Fruit fly (Drosophila melanogaster) whole organism, embryonic: ENCODE data around the gene hfw.

Experiments
- BEAF-32 ChIP-seq: fragments of 200-800 bp; sonication (Bioruptor generic); optimal IDR thresholded peaks from 3 replicates; lab custom pipeline; 2017; ENCODE audit warnings: missing biosample characterization, missing genetic modification characterization, mild to moderate bottlenecking, moderate library complexity, missing genetic modification reagents
- Blimp-1 ChIP-seq: fragments of 200-800 bp; sonication (Bioruptor generic); optimal IDR thresholded peaks from 3 replicates; lab custom pipeline; 2018; ENCODE audit warnings: missing biosample characterization, missing genetic modification characterization, mild to moderate bottlenecking, moderate library complexity, missing genetic modification reagents
- CG10366 ChIP-seq: fragments of 200-800 bp; sonication (Bioruptor generic); IDR thresholded peaks from 2 replicates; pipeline ENCODE4 v1.3.6; 2022; ENCODE audit warnings: missing biosample characterization, missing genetic modification characterization
- CG10979 ChIP-seq: fragments of 200-800 bp; sonication (Bioruptor generic); optimal IDR thresholded peaks from 2 replicates; lab custom pipeline; 2018; ENCODE audit warnings: missing biosample characterization, mild to moderate bottlenecking, missing genetic modification characterization, moderate library complexity
- CG13424 ChIP-seq: fragments of 200-800 bp; sonication (Bioruptor generic); optimal IDR thresholded peaks from 2 replicates; lab custom pipeline; 2019; ENCODE audit warnings: missing biosample characterization, mild to moderate bottlenecking, missing genetic modification characterization, moderate library complexity
- CG13894 ChIP-seq: fragments of 200-800 bp; sonication (Bioruptor generic); optimal IDR thresholded peaks from 3 replicates; lab custom pipeline; 2018; ENCODE audit warnings: missing biosample characterization, mild to moderate bottlenecking, missing genetic modification characterization, moderate library complexity
- CG15073 ChIP-seq: fragments of 200-800 bp; sonication (Bioruptor generic); optimal IDR thresholded peaks from 2 replicates; lab custom pipeline; 2016; ENCODE audit warnings: missing biosample characterization, missing genetic modification characterization
- CG15269 ChIP-seq: fragments of 200-800 bp; sonication (Bioruptor generic); optimal IDR thresholded peaks from 2 replicates; lab custom pipeline; 2018; ENCODE audit warnings: missing biosample characterization, mild to moderate bottlenecking, missing genetic modification characterization, moderate library complexity
- CG15514 ChIP-seq: fragments of 200-800 bp; sonication (Bioruptor generic); optimal IDR thresholded peaks from 3 replicates; lab custom pipeline; 2017; ENCODE audit warnings: missing biosample characterization, missing genetic modification characterization, mild to moderate bottlenecking, moderate library complexity, missing genetic modification reagents
- CG16815 ChIP-seq: fragments of 200-800 bp; sonication (Bioruptor generic); optimal IDR thresholded peaks from 3 replicates; lab custom pipeline; 2017; ENCODE audit warnings: missing biosample characterization, mild to moderate bottlenecking, missing genetic modification characterization
- CG17568 ChIP-seq: fragments of 200-800 bp; sonication (Bioruptor generic); optimal IDR thresholded peaks from 2 replicates; lab custom pipeline; 2018; ENCODE audit warnings: missing biosample characterization, mild to moderate bottlenecking, missing genetic modification characterization, moderate library complexity
- CG2129 ChIP-seq: fragments of 200-800 bp; sonication (Bioruptor generic); IDR thresholded peaks from 2 replicates; pipeline ENCODE4 v1.3.6; 2022; ENCODE audit warnings: missing biosample characterization, missing genetic modification characterization; ENCODE audit not compliant: partially characterized antibody
- CG34224 ChIP-seq: fragments of 200-800 bp; sonication (Bioruptor generic); IDR thresholded peaks from 3 replicates; pipeline ENCODE4 v1.3.6; 2022; ENCODE audit warnings: missing biosample characterization, missing genetic modification characterization; ENCODE audit not compliant: partially characterized antibody
- CG34422 ChIP-seq: fragments of 200-800 bp; sonication (Bioruptor generic); IDR thresholded peaks from 3 replicates; pipeline ENCODE4 v1.3.6; 2022; ENCODE audit warnings: missing biosample characterization, missing genetic modification characterization
- CG4404 ChIP-seq: fragments of 200-800 bp; sonication (Bioruptor generic); IDR thresholded peaks from 2 replicates; pipeline ENCODE4 v1.3.6; 2022; ENCODE audit warnings: missing biosample characterization, missing genetic modification characterization
- CG4730 ChIP-seq: fragments of 200-800 bp; sonication (Bioruptor generic); IDR thresholded peaks from 2 replicates; pipeline ENCODE4 v1.3.6; 2022; ENCODE audit warnings: missing biosample characterization, missing genetic modification characterization
- CG4854 ChIP-seq: fragments of 200-800 bp; sonication (Bioruptor generic); optimal IDR thresholded peaks from 2 replicates; lab custom pipeline; 2016; ENCODE audit warnings: missing biosample characterization, missing genetic modification characterization, inconsistent platforms
- CG6683 ChIP-seq: fragments of 200-800 bp; sonication (Bioruptor generic); optimal IDR thresholded peaks from 2 replicates; lab custom pipeline; 2017; ENCODE audit warnings: missing biosample characterization, mild to moderate bottlenecking, missing genetic modification characterization, missing genetic modification reagents
- CG6689 ChIP-seq: fragments of 200-800 bp; sonication (Bioruptor generic); IDR thresholded peaks from 2 replicates; pipeline ENCODE4 v1.3.6; 2022; ENCODE audit warnings: missing biosample characterization, missing genetic modification characterization
- CG8089 ChIP-seq: fragments of 200-800 bp; sonication (Bioruptor generic); optimal IDR thresholded peaks from 3 replicates; lab custom pipeline; 2016; ENCODE audit warnings: missing biosample characterization, missing genetic modification characterization
- CG9215 ChIP-seq: fragments of 200-800 bp; sonication (Bioruptor generic); IDR thresholded peaks from 2 replicates; pipeline ENCODE4 v1.3.6; 2022; ENCODE audit warnings: missing biosample characterization, missing genetic modification characterization
- D19B ChIP-seq: fragments of 200-800 bp; sonication (Bioruptor generic); optimal IDR thresholded peaks from 2 replicates; lab custom pipeline; 2017; ENCODE audit warnings: missing biosample characterization, mild to moderate bottlenecking, missing genetic modification characterization
- Dek ChIP-seq: fragments of 200-800 bp; sonication (Bioruptor generic); optimal IDR thresholded peaks from 3 replicates; lab custom pipeline; 2019; ENCODE audit warnings: missing biosample characterization, mild to moderate bottlenecking, missing genetic modification characterization, moderate library complexity
- Dll ChIP-seq: fragments of 200-800 bp; sonication (Bioruptor generic); IDR thresholded peaks from 4 replicates; pipeline ENCODE4 v1.3.6; 2022; ENCODE audit warnings: missing biosample characterization, missing genetic modification characterization; ENCODE audit not compliant: partially characterized antibody
- Dref ChIP-seq: fragments of 200-800 bp; sonication (Bioruptor generic); IDR thresholded peaks from 2 replicates; pipeline ENCODE4 v1.3.6; 2022; ENCODE audit warnings: missing biosample characterization, missing genetic modification characterization
- Hmr ChIP-seq: fragments of 200-800 bp; sonication (Bioruptor generic); optimal IDR thresholded peaks from 3 replicates; lab custom pipeline; 2017; ENCODE audit warnings: mild to moderate bottlenecking, missing biosample characterization, missing genetic modification reagents, missing genetic modification characterization
- Lim3 ChIP-seq: fragments of 200-800 bp; sonication (Bioruptor generic); IDR thresholded peaks from 2 replicates; pipeline ENCODE4 v1.3.6; 2022; ENCODE audit warnings: missing biosample characterization, missing genetic modification characterization
- Lpt ChIP-seq: fragments of >200 bp; optimal IDR thresholded peaks from 2 replicates; lab custom pipeline; 2018; ENCODE audit warnings: missing biosample characterization, missing genetic modification characterization
- Med ChIP-seq: fragments of 200-800 bp; sonication (Bioruptor generic); peaks from one replicate; lab custom pipeline; 2016; ENCODE audit warnings: missing biosample characterization, missing genetic modification characterization, mild to moderate bottlenecking, inconsistent platforms, moderate library complexity
- Nf-YB ChIP-seq: fragments of 200-800 bp; sonication (Bioruptor generic); optimal IDR thresholded peaks from 3 replicates; lab custom pipeline; 2019; ENCODE audit warnings: missing biosample characterization, mild to moderate bottlenecking, missing genetic modification characterization, moderate library complexity
- Opbp ChIP-seq: fragments of 200-800 bp; sonication (Bioruptor generic); IDR thresholded peaks from 3 replicates; pipeline ENCODE4 v1.3.6; 2022; ENCODE audit warnings: missing biosample characterization, missing genetic modification characterization; ENCODE audit not compliant: partially characterized antibody
- Tbp ChIP-seq: fragments of >200 bp; optimal IDR thresholded peaks from 2 replicates; lab custom pipeline; 2018; ENCODE audit warnings: missing biosample characterization, missing genetic modification characterization
- YL-1 ChIP-seq: fragments of 200-800 bp; sonication (Bioruptor generic); optimal IDR thresholded peaks from 3 replicates; lab custom pipeline; 2017; ENCODE audit warnings: missing biosample characterization, mild to moderate bottlenecking, missing genetic modification characterization
- amos ChIP-seq: fragments of 200-800 bp; sonication (Bioruptor generic); IDR thresholded peaks from 2 replicates; pipeline ENCODE4 v1.3.6; 2022; ENCODE audit warnings: missing biosample characterization, missing genetic modification characterization; ENCODE audit not compliant: partially characterized antibody
- ap ChIP-seq: fragments of 200-800 bp; sonication (Bioruptor generic); IDR thresholded peaks from 2 replicates; pipeline ENCODE4 v1.3.6; 2022; ENCODE audit warnings: missing biosample characterization, missing genetic modification characterization
- bab2 ChIP-seq: fragments of 200-800 bp; sonication (Bioruptor generic); optimal IDR thresholded peaks from 2 replicates; lab custom pipeline; 2016; ENCODE audit warnings: missing biosample characterization, missing genetic modification characterization
- cad ChIP-seq: fragments of >200 bp; optimal IDR thresholded peaks from 2 replicates; lab custom pipeline; 2017; ENCODE audit warnings: missing biosample characterization, missing genetic modification characterization
- ci ChIP-seq: fragments of 200-800 bp; sonication (Bioruptor generic); IDR thresholded peaks from 3 replicates; pipeline ENCODE4 v1.3.6; 2022; ENCODE audit warnings: missing biosample characterization, missing genetic modification characterization
- kah ChIP-seq: fragments of 200-800 bp; sonication (Bioruptor generic); optimal IDR thresholded peaks from 2 replicates; lab custom pipeline; 2018; ENCODE audit warnings: missing biosample characterization, mild to moderate bottlenecking, missing genetic modification characterization
- mam ChIP-seq: fragments of 200-800 bp; sonication (Bioruptor generic); optimal IDR thresholded peaks from 3 replicates; lab custom pipeline; 2016; ENCODE audit warnings: missing biosample characterization, missing genetic modification characterization
- mld ChIP-seq: fragments of 200-800 bp; sonication (Bioruptor generic); IDR thresholded peaks from 3 replicates; pipeline ENCODE4 v1.3.6; 2022; ENCODE audit warnings: missing biosample characterization, missing genetic modification characterization; ENCODE audit not compliant: partially characterized antibody
- pan ChIP-seq, 4 experiments: fragments of >200 bp in 3 of 4; fragments of 200-800 bp in 1 of 4; sonication (Bioruptor generic) in 1 of 4; optimal IDR thresholded peaks in 3 of 4; IDR thresholded peaks in 1 of 4; 2 replicates each; pipeline versions ENCODE4 v1.3.6 to Lab custom; 2017 to 2022; ENCODE audit warnings: missing biosample characterization in 2 of 4, missing genetic modification characterization in 2 of 4, mixed read lengths in 1 of 4
- pum ChIP-seq: fragments of 200-800 bp; sonication (Bioruptor generic); optimal IDR thresholded peaks from 2 replicates; lab custom pipeline; 2016; ENCODE audit warnings: missing biosample characterization, missing genetic modification characterization
- sim ChIP-seq: fragments of 200-800 bp; sonication (Bioruptor generic); IDR thresholded peaks from 2 replicates; pipeline ENCODE4 v1.3.6; 2022; ENCODE audit warnings: missing biosample characterization, missing genetic modification characterization
- tap ChIP-seq: fragments of 200-800 bp; optimal IDR thresholded peaks from 3 replicates; lab custom pipeline; 2019; ENCODE audit warnings: missing biosample characterization, mild to moderate bottlenecking, missing genetic modification characterization, moderate library complexity
- toy ChIP-seq: fragments of 200-800 bp; sonication (Bioruptor generic); IDR thresholded peaks from 2 replicates; pipeline ENCODE4 v1.3.6; 2022; ENCODE audit warnings: missing biosample characterization, missing genetic modification characterization
- twi ChIP-seq: fragments of 200-800 bp; optimal IDR thresholded peaks from 2 replicates; lab custom pipeline; 2019; ENCODE audit warnings: missing biosample characterization, mild to moderate bottlenecking, missing genetic modification characterization, moderate library complexity
- zen2 ChIP-seq: fragments of 200-800 bp; sonication (Bioruptor generic); IDR thresholded peaks from 3 replicates; pipeline ENCODE4 v1.3.6; 2022; ENCODE audit warnings: missing biosample characterization, missing genetic modification characterization; ENCODE audit not compliant: partially characterized antibody

The hfw gene

DNA sequence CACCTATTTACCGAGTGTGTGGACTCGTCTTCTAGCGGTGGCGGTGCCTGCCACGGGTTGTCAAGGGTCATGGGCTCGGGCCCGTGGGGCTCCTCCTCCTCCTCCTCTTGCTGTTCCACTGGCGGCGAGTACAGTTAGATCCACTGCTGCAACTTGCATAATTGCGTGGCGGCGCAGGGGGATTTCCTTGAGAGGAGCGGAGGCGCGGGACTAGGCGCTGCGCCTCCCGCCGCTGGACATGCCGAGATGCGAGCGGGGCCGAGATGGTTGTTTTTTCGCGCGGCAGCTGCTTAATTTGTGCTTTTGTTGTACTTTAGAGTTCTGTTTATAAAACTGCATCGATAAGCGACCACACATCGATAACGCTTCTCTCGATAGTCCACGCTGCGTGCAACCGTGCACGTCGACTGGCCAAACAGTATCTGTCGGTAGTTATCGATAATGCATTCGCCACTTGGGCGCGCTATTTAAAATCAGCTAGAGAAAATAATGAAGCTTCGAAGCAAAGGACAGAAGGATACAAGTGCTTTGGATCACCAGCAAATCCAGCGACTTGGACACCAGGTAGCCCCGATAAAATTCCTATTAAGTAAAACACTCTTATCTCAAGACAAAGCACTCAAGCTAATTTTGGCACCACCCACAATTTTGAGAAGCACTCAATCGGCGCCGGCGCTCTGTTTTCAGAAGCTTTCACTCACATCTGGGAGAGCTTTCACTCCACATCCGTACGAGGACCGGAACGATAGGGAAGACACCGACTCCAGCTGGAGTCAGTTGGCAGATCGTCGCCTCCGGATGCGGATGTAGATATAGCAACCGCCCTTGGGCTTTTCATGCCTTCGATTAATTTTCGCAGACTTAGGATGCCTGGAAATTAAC, 26.4 kb downstream of the hfw start, which contains the start of gene a6:
Gene a6, minus strand, starts transcription at position 361 of the 882 bp plus-strand sequence.
- TF ChIP-seq CG16815 (GFP tag; lab: Kevin White, UChicago) (no peak), Tbp (GFP tag; lab: Kevin White, UChicago) (no peak), tap (tag; lab: Kevin White, UChicago) (peak; percentile 6), Dref (GFP tag; lab: Robert Waterston, UW) (peak; percentile 98), cad (GFP tag; lab: Kevin White, UChicago) (no peak), CG10979 (no peak), CG4854 (no peak), mld (GFP tag; lab: Robert Waterston, UW) (peak; percentile 95), Dek (peak; percentile 9), CG15514 (peak; percentile 59), Med (GFP tag; lab: Kevin White, UChicago) (peak; percentile 74), pan (optimal IDR thresholded peaks at IDR 0.05; lab: Kevin White, UChicago) (no peak), pan (GFP tag; optimal IDR thresholded peaks at IDR 0.05 in 1 of 2, IDR thresholded peaks at IDR 0.05 in 1 of 2) (no peak), twi (tag; lab: Kevin White, UChicago) (no peak), CG2129 (GFP tag; lab: Robert Waterston, UW) (peak; percentile 54), CG6689 (GFP tag; lab: Robert Waterston, UW) (no peak), CG34422 (GFP tag; lab: Robert Waterston, UW) (no peak), CG4730 (GFP tag; lab: Robert Waterston, UW) (no peak), zen2 (GFP tag; lab: Robert Waterston, UW) (peak; percentile 93), Lpt (GFP tag; lab: Kevin White, UChicago) (no peak), CG17568 (GFP tag; lab: Kevin White, UChicago) (no peak), CG13894 (tag; lab: Kevin White, UChicago) (no peak), Hmr (GFP tag; lab: Kevin White, UChicago) (no peak), BEAF-32 (GFP tag; lab: Kevin White, UChicago) (peak; percentile 80), ap (no peak), CG15073 (GFP tag; lab: Kevin White, UChicago) (no peak), CG10366 (GFP tag; lab: Robert Waterston, UW) (no peak), YL-1 (peak; percentile 54), CG4404 (no peak), CG13424 (tag; lab: Kevin White, UChicago) (no peak), CG9215 (GFP tag; lab: Robert Waterston, UW) (no peak), mam (GFP tag; lab: Kevin White, UChicago) (no peak), D19B (no peak), Nf-YB (GFP tag; lab: Kevin White, UChicago) (no peak), pum (GFP tag; lab: Kevin White, UChicago) (no peak), toy (no peak), kah (GFP tag; lab: Kevin White, UChicago) (no peak), CG6683 (GFP tag; lab: Kevin White, UChicago) (no peak), Blimp-1 (GFP tag; lab: Kevin White, UChicago) (no peak), Opbp (peak; percentile 90), Dll (peak; percentile 88), bab2 (GFP tag; lab: Kevin White, UChicago) (no peak), amos (GFP tag; lab: Robert Waterston, UW) (peak; percentile 87), CG15269 (tag; lab: Kevin White, UChicago) (no peak), ci (GFP tag; lab: Robert Waterston, UW) (no peak), CG34224 (GFP tag; lab: Robert Waterston, UW) (peak; percentile 92), CG8089 (GFP tag; lab: Kevin White, UChicago) (no peak), Lim3 (no peak), sim (GFP tag; lab: Robert Waterston, UW) (no peak)
